Fruit fly (Drosophila melanogaster) whole organism, embryonic: ENCODE results near the gene CG15814.

Source experiments
- B-H2 ChIP-seq: fragments of 200-800 bp; sonication (Bioruptor generic); optimal IDR thresholded peaks from 2 replicates; lab custom pipeline; 2018; ENCODE audit warnings: missing biosample characterization, mild to moderate bottlenecking, missing genetic modification characterization
- BEAF-32 ChIP-seq: fragments of 200-800 bp; sonication (Bioruptor generic); optimal IDR thresholded peaks from 3 replicates; lab custom pipeline; 2017; ENCODE audit warnings: missing biosample characterization, missing genetic modification characterization, mild to moderate bottlenecking, moderate library complexity, missing genetic modification reagents
- BtbVII ChIP-seq: fragments of 200-800 bp; sonication (Bioruptor generic); optimal IDR thresholded peaks from 3 replicates; lab custom pipeline; 2017; ENCODE audit warnings: missing biosample characterization, mild to moderate bottlenecking, missing genetic modification characterization
- Bteb2 ChIP-seq: fragments of 200-800 bp; sonication (Bioruptor generic); optimal IDR thresholded peaks from 2 replicates; lab custom pipeline; 2016; ENCODE audit warnings: missing biosample characterization, missing genetic modification characterization
- CG10267 ChIP-seq: fragments of 200-800 bp; sonication (Bioruptor generic); optimal IDR thresholded peaks from 2 replicates; lab custom pipeline; 2018; ENCODE audit warnings: missing biosample characterization, mild to moderate bottlenecking, missing genetic modification characterization, moderate library complexity
- CG11398 ChIP-seq: fragments of 200-800 bp; sonication (Bioruptor generic); optimal IDR thresholded peaks from 2 replicates; lab custom pipeline; 2016; ENCODE audit warnings: missing biosample characterization, missing genetic modification characterization
- CG12104 ChIP-seq: fragments of 200-800 bp; sonication (Bioruptor generic); optimal IDR thresholded peaks from 3 replicates; lab custom pipeline; 2016; ENCODE audit warnings: missing biosample characterization, missing genetic modification characterization
- CG14860 ChIP-seq: fragments of 200-800 bp; sonication (Bioruptor generic); IDR thresholded peaks from 3 replicates; pipeline ENCODE4 v1.3.6; 2022; ENCODE audit warnings: missing biosample characterization, missing genetic modification characterization; ENCODE audit not compliant: partially characterized antibody
- CG17385 ChIP-seq: fragments of 200-800 bp; sonication (Bioruptor generic); optimal IDR thresholded peaks from 3 replicates; lab custom pipeline; 2018; ENCODE audit warnings: missing biosample characterization, mild to moderate bottlenecking, missing genetic modification characterization
- CG17802 ChIP-seq: fragments of 200-800 bp; sonication (Bioruptor generic); optimal IDR thresholded peaks from 2 replicates; lab custom pipeline; 2018; ENCODE audit warnings: missing biosample characterization, mild to moderate bottlenecking, missing genetic modification characterization, moderate library complexity
- CG17912 ChIP-seq: fragments of 200-800 bp; sonication (Bioruptor generic); optimal IDR thresholded peaks from 2 replicates; lab custom pipeline; 2018; ENCODE audit warnings: missing biosample characterization, mild to moderate bottlenecking, missing genetic modification characterization
- CG2116 ChIP-seq: fragments of 200-800 bp; sonication (Bioruptor generic); optimal IDR thresholded peaks from 3 replicates; lab custom pipeline; 2018; ENCODE audit warnings: missing biosample characterization, mild to moderate bottlenecking, missing genetic modification characterization
- CG2120 ChIP-seq: fragments of 200-800 bp; sonication (Bioruptor generic); optimal IDR thresholded peaks from 3 replicates; lab custom pipeline; 2016; ENCODE audit warnings: missing biosample characterization, missing genetic modification characterization
- CG2712 ChIP-seq: fragments of 200-800 bp; optimal IDR thresholded peaks from 3 replicates; lab custom pipeline; 2019; ENCODE audit warnings: missing biosample characterization, mild to moderate bottlenecking, missing genetic modification characterization, moderate library complexity
- CG3065 ChIP-seq: fragments of 200-800 bp; sonication (Bioruptor generic); optimal IDR thresholded peaks from 2 replicates; lab custom pipeline; 2016; ENCODE audit warnings: missing biosample characterization, missing genetic modification characterization
- CG33213 ChIP-seq: fragments of 200-800 bp; sonication (Bioruptor generic); optimal IDR thresholded peaks from 3 replicates; lab custom pipeline; 2016; ENCODE audit warnings: missing biosample characterization, missing genetic modification characterization
- CG33557 ChIP-seq: fragments of 200-800 bp; sonication (Bioruptor generic); optimal IDR thresholded peaks from 2 replicates; lab custom pipeline; 2019; ENCODE audit warnings: missing biosample characterization, mild to moderate bottlenecking, missing genetic modification characterization, moderate library complexity
- CG6813 ChIP-seq: fragments of 200-800 bp; sonication (Bioruptor generic); optimal IDR thresholded peaks from 2 replicates; lab custom pipeline; 2017; ENCODE audit warnings: missing biosample characterization, missing genetic modification characterization, mild to moderate bottlenecking, moderate library complexity, missing genetic modification reagents
- CG7271 ChIP-seq: fragments of 200-800 bp; sonication (Bioruptor generic); optimal IDR thresholded peaks from 2 replicates; lab custom pipeline; 2018; ENCODE audit warnings: missing biosample characterization, mild to moderate bottlenecking, missing genetic modification characterization, moderate library complexity
- CG7963 ChIP-seq: fragments of 200-800 bp; sonication (Bioruptor generic); IDR thresholded peaks from 3 replicates; pipeline ENCODE4 v1.3.6; 2022; ENCODE audit warnings: missing biosample characterization, missing genetic modification characterization; ENCODE audit not compliant: partially characterized antibody
- CG9215 ChIP-seq: fragments of 200-800 bp; sonication (Bioruptor generic); IDR thresholded peaks from 2 replicates; pipeline ENCODE4 v1.3.6; 2022; ENCODE audit warnings: missing biosample characterization, missing genetic modification characterization
- CG9437 ChIP-seq: fragments of 200-800 bp; sonication (Bioruptor generic); optimal IDR thresholded peaks from 2 replicates; lab custom pipeline; 2018; ENCODE audit warnings: missing biosample characterization, mild to moderate bottlenecking, missing genetic modification characterization
- CG9727 ChIP-seq: fragments of 200-800 bp; sonication (Bioruptor generic); optimal IDR thresholded peaks from 3 replicates; lab custom pipeline; 2017; ENCODE audit warnings: missing biosample characterization, mild to moderate bottlenecking, missing genetic modification characterization
- Ets97D ChIP-seq: fragments of 200-800 bp; sonication (Bioruptor generic); optimal IDR thresholded peaks from 3 replicates; lab custom pipeline; 2016; ENCODE audit warnings: missing biosample characterization, missing genetic modification characterization
- Hmx ChIP-seq: fragments of 200-800 bp; sonication (Bioruptor generic); optimal IDR thresholded peaks from 2 replicates; lab custom pipeline; 2016; ENCODE audit warnings: missing biosample characterization, missing genetic modification characterization
- Kr ChIP-seq: fragments of 200-800 bp; sonication (Bioruptor generic); optimal IDR thresholded peaks from 2 replicates; lab custom pipeline; 2017; ENCODE audit warnings: missing biosample characterization, mild to moderate bottlenecking, missing genetic modification characterization
- MBD-R2 ChIP-seq: fragments of 200-800 bp; sonication (Bioruptor generic); IDR thresholded peaks from 2 replicates; pipeline ENCODE4 v1.3.6; 2022; ENCODE audit warnings: missing biosample characterization, missing genetic modification characterization
- Mes4 ChIP-seq: fragments of 200-800 bp; sonication (Bioruptor generic); optimal IDR thresholded peaks from 2 replicates; lab custom pipeline; 2016; ENCODE audit warnings: missing biosample characterization, missing genetic modification characterization
- Oaz ChIP-seq: fragments of 200-800 bp; sonication (Bioruptor generic); IDR thresholded peaks from 2 replicates; pipeline ENCODE4 v1.3.6; 2022; ENCODE audit warnings: missing biosample characterization, missing genetic modification characterization
- Pdp1 ChIP-seq, 2 experiments: fragments of 200-800 bp; sonication (Bioruptor generic); optimal IDR thresholded peaks; 3 replicates each; lab custom pipeline; 2016; ENCODE audit warnings: missing biosample characterization in 2 of 2, missing genetic modification characterization in 2 of 2, mild to moderate bottlenecking in 1 of 2, moderate library complexity in 1 of 2
- Ravus ChIP-seq: fragments of 200-800 bp; sonication (Bioruptor generic); IDR thresholded peaks from 2 replicates; pipeline ENCODE4 v1.3.6; 2022; ENCODE audit warnings: missing biosample characterization, missing genetic modification characterization
- Sin3A ChIP-seq: fragments of >200 bp; optimal IDR thresholded peaks from 2 replicates; lab custom pipeline; 2018
- al ChIP-seq: fragments of 200-800 bp; sonication (Bioruptor generic); IDR thresholded peaks from 2 replicates; pipeline ENCODE4 v1.3.6; 2022; ENCODE audit warnings: missing biosample characterization, missing genetic modification characterization
- ash1 ChIP-seq: fragments of 200-800 bp; sonication (Bioruptor generic); optimal IDR thresholded peaks from 2 replicates; lab custom pipeline; 2018; ENCODE audit warnings: missing biosample characterization, mild to moderate bottlenecking, missing genetic modification characterization
- az2 ChIP-seq: fragments of 200-800 bp; sonication (Bioruptor generic); optimal IDR thresholded peaks from 3 replicates; lab custom pipeline; 2016; ENCODE audit warnings: missing biosample characterization, missing genetic modification characterization
- bbx ChIP-seq: fragments of 200-800 bp; sonication (Bioruptor generic); IDR thresholded peaks from 2 replicates; pipeline ENCODE4 v1.3.6; 2022; ENCODE audit warnings: missing biosample characterization, missing genetic modification characterization; ENCODE audit not compliant: partially characterized antibody
- cad ChIP-seq: fragments of >200 bp; optimal IDR thresholded peaks from 2 replicates; lab custom pipeline; 2017; ENCODE audit warnings: missing biosample characterization, missing genetic modification characterization
- cas ChIP-seq: fragments of 200-800 bp; sonication (Bioruptor generic); IDR thresholded peaks from 2 replicates; pipeline ENCODE4 v1.3.6; 2022; ENCODE audit warnings: missing biosample characterization, missing genetic modification characterization
- cg ChIP-seq: fragments of 200-800 bp; sonication (Bioruptor generic); optimal IDR thresholded peaks from 3 replicates; lab custom pipeline; 2019; ENCODE audit warnings: missing biosample characterization, mild to moderate bottlenecking, missing genetic modification characterization, moderate library complexity
- disco-r ChIP-seq: fragments of 200-800 bp; sonication (Bioruptor generic); optimal IDR thresholded peaks from 2 replicates; lab custom pipeline; 2016; ENCODE audit warnings: missing biosample characterization, missing genetic modification characterization
- fd102C ChIP-seq: fragments of 200-800 bp; sonication (Bioruptor generic); optimal IDR thresholded peaks from 2 replicates; lab custom pipeline; 2018; ENCODE audit warnings: missing biosample characterization, mild to moderate bottlenecking, missing genetic modification characterization, moderate library complexity
- gro ChIP-seq: fragments of 200-800 bp; sonication (Bioruptor generic); optimal IDR thresholded peaks from 2 replicates; lab custom pipeline; 2016; ENCODE audit warnings: missing biosample characterization, missing genetic modification characterization
- hkb ChIP-seq, 2 experiments: fragments of 200-800 bp in 1 of 2; fragments of >200 bp in 1 of 2; sonication (Bioruptor generic) in 1 of 2; IDR thresholded peaks in 1 of 2; optimal IDR thresholded peaks in 1 of 2; 2 replicates each; pipeline versions ENCODE4 v1.3.6 to Lab custom; 2017 to 2022; ENCODE audit warnings: missing biosample characterization in 1 of 2, missing genetic modification characterization in 1 of 2
- ind ChIP-seq: fragments of 200-800 bp; sonication (Bioruptor generic); optimal IDR thresholded peaks from 3 replicates; lab custom pipeline; 2016; ENCODE audit warnings: missing biosample characterization, missing genetic modification characterization
- nmo ChIP-seq: fragments of 200-800 bp; sonication (Bioruptor generic); optimal IDR thresholded peaks from 2 replicates; lab custom pipeline; 2018; ENCODE audit warnings: missing biosample characterization, mild to moderate bottlenecking, missing genetic modification characterization, moderate library complexity
- nom ChIP-seq: fragments of 200-800 bp; sonication (Bioruptor generic); optimal IDR thresholded peaks from 2 replicates; lab custom pipeline; 2017; ENCODE audit warnings: missing biosample characterization, missing genetic modification characterization, mild to moderate bottlenecking, moderate library complexity, missing genetic modification reagents
- onecut ChIP-seq: fragments of 200-800 bp; sonication (Bioruptor generic); IDR thresholded peaks from 2 replicates; pipeline ENCODE4 v1.3.6; 2022; ENCODE audit warnings: missing biosample characterization, missing genetic modification characterization
- seq ChIP-seq: fragments of 200-800 bp; sonication (Bioruptor generic); IDR thresholded peaks from 2 replicates; pipeline ENCODE4 v1.3.6; 2022; ENCODE audit warnings: missing biosample characterization, missing genetic modification characterization
- stwl ChIP-seq: fragments of 200-800 bp; sonication (Bioruptor generic); optimal IDR thresholded peaks from 3 replicates; lab custom pipeline; 2018; ENCODE audit warnings: missing biosample characterization, mild to moderate bottlenecking, missing genetic modification characterization, moderate library complexity
- zfh1 ChIP-seq: fragments of 200-800 bp; sonication (Bioruptor generic); IDR thresholded peaks from 3 replicates; pipeline ENCODE4 v1.3.6; 2022; ENCODE audit warnings: missing biosample characterization, missing genetic modification characterization
- zfh2 ChIP-seq: fragments of 200-800 bp; sonication (Bioruptor generic); optimal IDR thresholded peaks from 2 replicates; lab custom pipeline; 2016; ENCODE audit warnings: missing biosample characterization, missing genetic modification characterization

The CG15814 gene

dm6 chrX:17865103-17865502 lies 15.0 kb upstream of the CG15814 start:
- TF ChIP-seq stwl (tag; lab: Kevin White, UChicago) (peak; percentile 85), gro (GFP tag; lab: Kevin White, UChicago) (no peak), cas (no peak), CG2712 (tag; lab: Kevin White, UChicago) (no peak), nom (GFP tag; lab: Kevin White, UChicago) (peak; percentile 22), CG3065 (GFP tag; lab: Kevin White, UChicago) (no peak), CG9437 (no peak), Ravus (GFP tag; lab: Robert Waterston, UW) (no peak), disco-r (no peak), nmo (GFP tag; lab: Kevin White, UChicago) (no peak), CG33557 (GFP tag; lab: Kevin White, UChicago) (peak; percentile 25), zfh1 (no peak), CG14860 (GFP tag; lab: Robert Waterston, UW) (no peak), CG7271 (tag; lab: Kevin White, UChicago) (peak; percentile 95), Sin3A (lab: Kevin White, UChicago) (no peak), cad (GFP tag; lab: Kevin White, UChicago) (no peak), CG6813 (no peak), ash1 (GFP tag; lab: Kevin White, UChicago) (no peak), Pdp1 (GFP tag; optimal IDR thresholded peaks at IDR 0.05; lab: Kevin White, UChicago) (no peak), CG17802 (tag; lab: Kevin White, UChicago) (no peak), fd102C (peak; percentile 71), hkb (optimal IDR thresholded peaks at IDR 0.05; lab: Kevin White, UChicago) (no peak), hkb (GFP tag; IDR thresholded peaks at IDR 0.05; lab: Robert Waterston, UW) (peak; percentile 30; the same call in 1 of the 2 replicates), Kr (GFP tag; lab: Kevin White, UChicago) (no peak), Ets97D (GFP tag; lab: Kevin White, UChicago) (peak; percentile 62), az2 (GFP tag; lab: Kevin White, UChicago) (no peak), ind (GFP tag; lab: Kevin White, UChicago) (no peak), BEAF-32 (no peak), al (GFP tag; lab: Robert Waterston, UW) (no peak), CG33213 (no peak), B-H2 (GFP tag; lab: Kevin White, UChicago) (no peak), BtbVII (GFP tag; lab: Kevin White, UChicago) (no peak), Hmx (GFP tag; lab: Kevin White, UChicago) (no peak), CG2116 (GFP tag; lab: Kevin White, UChicago) (peak; percentile 91), CG7963 (GFP tag; lab: Robert Waterston, UW) (no peak), CG10267 (tag; lab: Kevin White, UChicago) (peak; percentile 18), CG11398 (GFP tag; lab: Kevin White, UChicago) (no peak), seq (GFP tag; lab: Robert Waterston, UW) (no peak), CG2120 (GFP tag; lab: Kevin White, UChicago) (no peak), CG9215 (GFP tag; lab: Robert Waterston, UW) (no peak), MBD-R2 (no peak), zfh2 (GFP tag; lab: Kevin White, UChicago) (no peak), CG12104 (no peak), onecut (GFP tag; lab: Robert Waterston, UW) (no peak), cg (GFP tag; lab: Kevin White, UChicago) (peak; percentile 1), CG17912 (GFP tag; lab: Kevin White, UChicago) (no peak), CG9727 (GFP tag; lab: Kevin White, UChicago) (peak; percentile 10), CG17385 (GFP tag; lab: Kevin White, UChicago) (peak; percentile 6), Oaz (GFP tag; lab: Robert Waterston, UW) (no peak), Mes4 (GFP tag; lab: Kevin White, UChicago) (no peak), bbx (GFP tag; lab: Robert Waterston, UW) (0 out of 2 replicates have a peak, but pooled peaks have one; percentile 21), Bteb2 (GFP tag; lab: Kevin White, UChicago) (no peak)
